Fruit fly (Drosophila melanogaster) whole organism, embryonic: ENCODE data around the gene Nazo.

Experiments used
- ATbp ChIP-seq: fragments of 200-800 bp; sonication (Bioruptor generic); optimal IDR thresholded peaks from 2 replicates; lab custom pipeline; 2017; ENCODE audit warnings: missing biosample characterization, mild to moderate bottlenecking, missing genetic modification characterization, missing genetic modification reagents
- BEAF-32 ChIP-seq: fragments of 200-800 bp; sonication (Bioruptor generic); optimal IDR thresholded peaks from 3 replicates; lab custom pipeline; 2017; ENCODE audit warnings: missing biosample characterization, missing genetic modification characterization, mild to moderate bottlenecking, moderate library complexity, missing genetic modification reagents
- CG10462 ChIP-seq: fragments of 200-800 bp; sonication (Bioruptor generic); optimal IDR thresholded peaks from 2 replicates; lab custom pipeline; 2016; ENCODE audit warnings: missing biosample characterization, missing genetic modification characterization
- CG10959 ChIP-seq: fragments of 200-800 bp; sonication (Bioruptor generic); IDR thresholded peaks from 2 replicates; pipeline ENCODE4 v1.3.6; 2022; ENCODE audit warnings: missing biosample characterization, missing genetic modification characterization
- CG11456 ChIP-seq: fragments of 200-800 bp; sonication (Bioruptor generic); IDR thresholded peaks from 3 replicates; pipeline ENCODE4 v1.3.6; 2022; ENCODE audit warnings: missing biosample characterization, missing genetic modification characterization
- CG11560 ChIP-seq: fragments of 200-800 bp; sonication (Bioruptor generic); IDR thresholded peaks from 3 replicates; pipeline ENCODE4 v1.3.6; 2022; ENCODE audit warnings: missing biosample characterization, missing genetic modification characterization
- CG11695 ChIP-seq: fragments of 200-800 bp; sonication (Bioruptor generic); IDR thresholded peaks from 3 replicates; pipeline ENCODE4 v1.3.6; 2022; ENCODE audit warnings: missing biosample characterization, missing genetic modification characterization
- CG11696 ChIP-seq: fragments of 200-800 bp; sonication (Bioruptor generic); IDR thresholded peaks from 2 replicates; pipeline ENCODE4 v1.3.6; 2022; ENCODE audit warnings: missing biosample characterization, missing genetic modification characterization
- CG12236 ChIP-seq: fragments of 200-800 bp; sonication (Bioruptor generic); optimal IDR thresholded peaks from 2 replicates; lab custom pipeline; 2016; ENCODE audit warnings: missing biosample characterization, missing genetic modification characterization
- CG15011 ChIP-seq: fragments of 200-800 bp; sonication (Bioruptor generic); optimal IDR thresholded peaks from 3 replicates; lab custom pipeline; 2018; ENCODE audit warnings: missing biosample characterization, mild to moderate bottlenecking, missing genetic modification characterization
- CG15696 ChIP-seq: fragments of 200-800 bp; sonication (Bioruptor generic); optimal IDR thresholded peaks from 2 replicates; lab custom pipeline; 2019; ENCODE audit warnings: missing biosample characterization, mild to moderate bottlenecking, missing genetic modification characterization, moderate library complexity
- CG1647 ChIP-seq: fragments of 200-800 bp; sonication (Bioruptor generic); optimal IDR thresholded peaks from 3 replicates; lab custom pipeline; 2016; ENCODE audit warnings: missing biosample characterization, missing genetic modification characterization
- CG17829 ChIP-seq: fragments of 200-800 bp; optimal IDR thresholded peaks from 2 replicates; lab custom pipeline; 2019; ENCODE audit warnings: missing biosample characterization, mild to moderate bottlenecking, missing genetic modification characterization, moderate library complexity
- CG17912 ChIP-seq: fragments of 200-800 bp; sonication (Bioruptor generic); optimal IDR thresholded peaks from 2 replicates; lab custom pipeline; 2018; ENCODE audit warnings: missing biosample characterization, mild to moderate bottlenecking, missing genetic modification characterization
- CG30431 ChIP-seq: fragments of 200-800 bp; sonication (Bioruptor generic); optimal IDR thresholded peaks from 2 replicates; lab custom pipeline; 2017; ENCODE audit warnings: missing biosample characterization, missing genetic modification characterization
- CG3065 ChIP-seq: fragments of 200-800 bp; sonication (Bioruptor generic); optimal IDR thresholded peaks from 2 replicates; lab custom pipeline; 2016; ENCODE audit warnings: missing biosample characterization, missing genetic modification characterization
- CG3407 ChIP-seq: fragments of 200-800 bp; sonication (Bioruptor generic); optimal IDR thresholded peaks from 2 replicates; lab custom pipeline; 2018; ENCODE audit warnings: missing biosample characterization, mild to moderate bottlenecking, missing genetic modification characterization
- CG3726 ChIP-seq: fragments of 200-800 bp; sonication (Bioruptor generic); IDR thresholded peaks from 3 replicates; pipeline ENCODE4, ENCODE4 v1.3.6; 2022; ENCODE audit warnings: missing biosample characterization, missing genetic modification characterization
- CG6175 ChIP-seq: fragments of 200-800 bp; sonication (Bioruptor generic); IDR thresholded peaks from 3 replicates; pipeline ENCODE4 v1.3.6; 2022; ENCODE audit warnings: missing biosample characterization, missing genetic modification characterization
- CG6854 ChIP-seq: fragments of 200-800 bp; sonication (Bioruptor generic); optimal IDR thresholded peaks from 3 replicates; lab custom pipeline; 2017; ENCODE audit warnings: missing biosample characterization, mild to moderate bottlenecking, missing genetic modification characterization
- Chrac-16 ChIP-seq: fragments of 200-800 bp; sonication (Bioruptor generic); optimal IDR thresholded peaks from 3 replicates; lab custom pipeline; 2016; ENCODE audit warnings: missing biosample characterization, missing genetic modification characterization
- CrebB ChIP-seq: fragments of 200-800 bp; sonication (Bioruptor generic); optimal IDR thresholded peaks from 3 replicates; lab custom pipeline; 2018; ENCODE audit warnings: missing biosample characterization, mild to moderate bottlenecking, missing genetic modification characterization
- Dll ChIP-seq: fragments of 200-800 bp; sonication (Bioruptor generic); IDR thresholded peaks from 4 replicates; pipeline ENCODE4 v1.3.6; 2022; ENCODE audit warnings: missing biosample characterization, missing genetic modification characterization; ENCODE audit not compliant: partially characterized antibody
- E2f2 ChIP-seq: fragments of 200-800 bp; sonication (Bioruptor generic); IDR thresholded peaks from 2 replicates; pipeline ENCODE4 v1.3.6; 2022; ENCODE audit warnings: missing biosample characterization, missing genetic modification characterization
- Eip74EF ChIP-seq, 2 experiments: fragments of 200-800 bp in 1 of 2; fragments of >200 bp in 1 of 2; sonication (Bioruptor generic) in 1 of 2; optimal IDR thresholded peaks; 2 replicates each; lab custom pipeline; 2017 to 2019; ENCODE audit warnings: missing biosample characterization in 2 of 2, missing genetic modification characterization in 2 of 2, mild to moderate bottlenecking in 1 of 2, moderate library complexity in 1 of 2
- Hmx ChIP-seq: fragments of 200-800 bp; sonication (Bioruptor generic); optimal IDR thresholded peaks from 2 replicates; lab custom pipeline; 2016; ENCODE audit warnings: missing biosample characterization, missing genetic modification characterization
- Hr3 ChIP-seq: fragments of 200-800 bp; sonication (Bioruptor generic); optimal IDR thresholded peaks from 3 replicates; lab custom pipeline; 2016; ENCODE audit warnings: missing biosample characterization, missing genetic modification characterization
- Hr39 ChIP-seq: fragments of >200 bp; optimal IDR thresholded peaks from 2 replicates; lab custom pipeline; 2017
- Jarid2 ChIP-seq: fragments of 200-800 bp; sonication (Bioruptor generic); optimal IDR thresholded peaks from 3 replicates; lab custom pipeline; 2017; ENCODE audit warnings: mild to moderate bottlenecking, missing biosample characterization, missing genetic modification reagents, missing genetic modification characterization
- Mad ChIP-seq: fragments of 200-800 bp; sonication (Bioruptor generic); optimal IDR thresholded peaks from 2 replicates; lab custom pipeline; 2016; ENCODE audit warnings: missing biosample characterization, missing genetic modification characterization
- Med ChIP-seq: fragments of 200-800 bp; sonication (Bioruptor generic); peaks from one replicate; lab custom pipeline; 2016; ENCODE audit warnings: missing biosample characterization, missing genetic modification characterization, mild to moderate bottlenecking, inconsistent platforms, moderate library complexity
- NC2β ChIP-seq: fragments of 200-800 bp; sonication (Bioruptor generic); optimal IDR thresholded peaks from 2 replicates; lab custom pipeline; 2016; ENCODE audit warnings: missing biosample characterization, missing genetic modification characterization
- Opbp ChIP-seq: fragments of 200-800 bp; sonication (Bioruptor generic); IDR thresholded peaks from 3 replicates; pipeline ENCODE4 v1.3.6; 2022; ENCODE audit warnings: missing biosample characterization, missing genetic modification characterization; ENCODE audit not compliant: partially characterized antibody
- Rfx ChIP-seq: fragments of 200-800 bp; sonication (Bioruptor generic); IDR thresholded peaks from 2 replicates; pipeline ENCODE4 v1.3.6; 2022; ENCODE audit warnings: missing biosample characterization, missing genetic modification characterization
- abd-A ChIP-seq: fragments of 200-800 bp; sonication (Bioruptor generic); optimal IDR thresholded peaks from 3 replicates; lab custom pipeline; 2019; ENCODE audit warnings: missing biosample characterization, mild to moderate bottlenecking, missing genetic modification characterization, moderate library complexity
- aop ChIP-seq: fragments of 200-800 bp; sonication (Bioruptor generic); IDR thresholded peaks from 2 replicates; pipeline ENCODE4 v1.3.6; 2022; ENCODE audit warnings: missing biosample characterization, missing genetic modification characterization
- br ChIP-seq: fragments of >200 bp; optimal IDR thresholded peaks from 2 replicates; lab custom pipeline; 2017
- btn ChIP-seq: fragments of 200-800 bp; sonication (Bioruptor generic); optimal IDR thresholded peaks from 2 replicates; lab custom pipeline; 2016; ENCODE audit warnings: missing biosample characterization, missing genetic modification characterization
- chn ChIP-seq: fragments of 200-800 bp; sonication (Bioruptor generic); optimal IDR thresholded peaks from 2 replicates; lab custom pipeline; 2016; ENCODE audit warnings: missing biosample characterization, missing genetic modification characterization
- fd3F ChIP-seq: fragments of 200-800 bp; sonication (Bioruptor generic); optimal IDR thresholded peaks from 2 replicates; lab custom pipeline; 2018; ENCODE audit warnings: missing biosample characterization, mild to moderate bottlenecking, missing genetic modification characterization, moderate library complexity
- fru ChIP-seq: fragments of >200 bp; optimal IDR thresholded peaks from 2 replicates; lab custom pipeline; 2017
- gsb-n ChIP-seq: fragments of 200-800 bp; sonication (Bioruptor generic); optimal IDR thresholded peaks from 3 replicates; lab custom pipeline; 2018; ENCODE audit warnings: missing biosample characterization, mild to moderate bottlenecking, missing genetic modification characterization
- p53 ChIP-seq: fragments of 200-800 bp; sonication (Bioruptor generic); optimal IDR thresholded peaks from 2 replicates; lab custom pipeline; 2016; ENCODE audit warnings: missing biosample characterization, missing genetic modification characterization
- pum ChIP-seq: fragments of 200-800 bp; sonication (Bioruptor generic); optimal IDR thresholded peaks from 2 replicates; lab custom pipeline; 2016; ENCODE audit warnings: missing biosample characterization, missing genetic modification characterization
- sd ChIP-seq: fragments of 200-800 bp; sonication (Bioruptor generic); optimal IDR thresholded peaks from 3 replicates; lab custom pipeline; 2018; ENCODE audit warnings: missing biosample characterization, mild to moderate bottlenecking, missing genetic modification characterization, moderate library complexity
- seq ChIP-seq: fragments of 200-800 bp; sonication (Bioruptor generic); IDR thresholded peaks from 2 replicates; pipeline ENCODE4 v1.3.6; 2022; ENCODE audit warnings: missing biosample characterization, missing genetic modification characterization
- slou ChIP-seq: fragments of 200-800 bp; sonication (Bioruptor generic); optimal IDR thresholded peaks from 3 replicates; lab custom pipeline; 2016; ENCODE audit warnings: missing biosample characterization, missing genetic modification characterization
- sob ChIP-seq: fragments of 200-800 bp; sonication (Bioruptor generic); IDR thresholded peaks from 2 replicates; pipeline ENCODE4 v1.3.6; 2022; ENCODE audit warnings: missing biosample characterization, missing genetic modification characterization
- tgo ChIP-seq: fragments of 200-800 bp; sonication (Bioruptor generic); IDR thresholded peaks from 3 replicates; pipeline ENCODE4 v1.3.6; 2022; ENCODE audit warnings: missing biosample characterization, missing genetic modification characterization
- tup ChIP-seq: fragments of 200-800 bp; sonication (Bioruptor generic); optimal IDR thresholded peaks from 2 replicates; lab custom pipeline; 2016; ENCODE audit warnings: missing biosample characterization, mild to moderate bottlenecking, missing genetic modification characterization, moderate library complexity
- twi ChIP-seq: fragments of 200-800 bp; optimal IDR thresholded peaks from 2 replicates; lab custom pipeline; 2019; ENCODE audit warnings: missing biosample characterization, mild to moderate bottlenecking, missing genetic modification characterization, moderate library complexity
- vnd ChIP-seq: fragments of 200-800 bp; sonication (Bioruptor generic); IDR thresholded peaks from 3 replicates; pipeline ENCODE4 v1.3.6; 2022; ENCODE audit warnings: missing biosample characterization, missing genetic modification characterization; ENCODE audit not compliant: partially characterized antibody

Nazo gene

DNA sequence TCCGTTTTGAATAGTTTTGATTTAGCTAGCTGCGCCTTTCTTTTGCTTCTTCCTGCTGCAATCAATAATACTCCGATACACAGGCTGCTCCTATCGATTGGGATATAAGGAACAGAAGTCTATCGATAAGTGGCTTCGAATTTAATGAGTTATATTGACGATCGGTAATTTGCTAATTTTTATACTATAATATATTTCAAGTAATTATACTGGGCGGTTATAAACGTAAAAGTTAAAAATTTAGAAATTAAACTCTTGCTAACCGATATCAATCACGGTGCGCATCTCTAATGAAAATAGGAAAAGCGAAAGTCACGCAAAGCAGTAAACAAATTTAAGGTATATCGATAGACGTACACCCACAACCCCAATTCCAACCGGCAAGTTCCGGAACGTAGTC lies 44.0 kb upstream of the Nazo start, which contains the start of the genes CG9636, CG18749 and CG33722 (continued):
- TF ChIP-seq btn (GFP tag; lab: Kevin White, UChicago) (no peak), Rfx (GFP tag; lab: Robert Waterston, UW) (peak; percentile 71), slou (GFP tag; lab: Kevin White, UChicago) (peak; percentile 27), CG3407 (GFP tag; lab: Kevin White, UChicago) (peak; percentile 60), Med (GFP tag; lab: Kevin White, UChicago) (peak; percentile 84), CG11560 (tag; lab: Robert Waterston, UW) (no peak), aop (GFP tag; lab: Robert Waterston, UW) (no peak), gsb-n (tag; lab: Kevin White, UChicago) (peak; percentile 67), chn (GFP tag; lab: Kevin White, UChicago) (peak; percentile 67), Jarid2 (no peak), CG10462 (GFP tag; lab: Kevin White, UChicago) (no peak), sd (tag; lab: Kevin White, UChicago) (peak; percentile 49), twi (tag; lab: Kevin White, UChicago) (peak; percentile 56), CG15011 (peak; percentile 2), seq (GFP tag; lab: Robert Waterston, UW) (no peak; the same call in 1 of the 2 replicates), CG30431 (GFP tag; lab: Kevin White, UChicago) (no peak), Opbp (GFP tag; lab: Robert Waterston, UW) (peak; percentile 89; the same call in 2 of the 3 replicates), fru (lab: Kevin White, UChicago) (no peak), tup (GFP tag; lab: Kevin White, UChicago) (peak; percentile 42), Eip74EF (GFP tag; optimal IDR thresholded peaks at IDR 0.05; lab: Kevin White, UChicago) (peak in 1 of 2 experiments; percentile 65), CG11456 (GFP tag; lab: Robert Waterston, UW) (peak; percentile 40; the same call in 1 of the 3 replicates), CG17912 (no peak), pum (GFP tag; lab: Kevin White, UChicago) (no peak), Mad (GFP tag; lab: Kevin White, UChicago) (peak; percentile 59), Chrac-16 (GFP tag; lab: Kevin White, UChicago) (peak; percentile 73), abd-A (tag; lab: Kevin White, UChicago) (no peak), vnd (GFP tag; lab: Robert Waterston, UW) (peak; percentile 95), CG11695 (GFP tag; lab: Robert Waterston, UW) (peak; percentile 64; the same call in 2 of the 3 replicates), br (lab: Kevin White, UChicago) (no peak), Hr3 (GFP tag; lab: Kevin White, UChicago) (peak; percentile 64), CG17829 (tag; lab: Kevin White, UChicago) (peak; percentile 82), CG10959 (GFP tag; lab: Robert Waterston, UW) (peak; percentile 50; the same call in 1 of the 2 replicates), CG6175 (GFP tag; lab: Robert Waterston, UW) (no peak), CG6854 (GFP tag; lab: Kevin White, UChicago) (no peak), NC2β (GFP tag; lab: Kevin White, UChicago) (no peak), CG3065 (peak; percentile 24), CG15696 (tag; lab: Kevin White, UChicago) (peak; percentile 53), Hr39 (lab: Kevin White, UChicago) (no peak), E2f2 (GFP tag; lab: Robert Waterston, UW) (peak; percentile 64), CG11696 (GFP tag; lab: Robert Waterston, UW) (0 out of 2 replicates have a peak, but pooled peaks have one; percentile 23), Dll (GFP tag; lab: Robert Waterston, UW) (peak; percentile 99), fd3F (GFP tag; lab: Kevin White, UChicago) (peak; percentile 30), CG1647 (GFP tag; lab: Kevin White, UChicago) (no peak), CrebB (no peak), tgo (GFP tag; lab: Robert Waterston, UW) (peak; percentile 68), sob (GFP tag; lab: Robert Waterston, UW) (peak; percentile 76), Hmx (GFP tag; lab: Kevin White, UChicago) (no peak), p53 (GFP tag; lab: Kevin White, UChicago) (no peak), CG3726 (no peak), ATbp (GFP tag; lab: Kevin White, UChicago) (peak; percentile 10), BEAF-32 (GFP tag; lab: Kevin White, UChicago) (peak; percentile 94), CG12236 (no peak)
